Worm (Caenorhabditis elegans) whole organism, L4 larva: ENCODE data around the gene R07B7.9.
A peak's percentile ranks its signal among the peaks of the same experiment; 100 is the strongest.

Experiments used
- D1046.2 ChIP-seq: fragments of 200-800 bp; sonication (Bioruptor generic); IDR thresholded peaks from 2 replicates; pipeline ENCODE4 v1.3.6; 2022; ENCODE audit warnings: missing genetic modification characterization, missing compliant biosample characterization
- F10B5.3 ChIP-seq: sonication (generic microtip); optimal IDR thresholded peaks from 2 replicates; lab custom pipeline; 2016; ENCODE audit warnings: mild to moderate bottlenecking, missing genetic modification characterization, missing compliant biosample characterization
- T26A8.4 ChIP-seq: fragments of 200-800 bp; sonication (Bioruptor generic); IDR thresholded peaks from 2 replicates; pipeline ENCODE4 v1.3.6; 2022; ENCODE audit warnings: missing genetic modification characterization, missing compliant biosample characterization
- Y48G9A.11 ChIP-seq: fragments of 200-800 bp; sonication (Bioruptor generic); IDR thresholded peaks from 2 replicates; pipeline ENCODE4 v1.3.6; 2022; ENCODE audit warnings: missing genetic modification reagents, missing genetic modification characterization, missing compliant biosample characterization
- Y75B8A.6 ChIP-seq: fragments of 200-800 bp; sonication (Bioruptor generic); IDR thresholded peaks from 2 replicates; pipeline ENCODE4 v1.3.6; 2022; ENCODE audit warnings: missing genetic modification reagents, missing genetic modification characterization, missing compliant biosample characterization
- aha-1 ChIP-seq: fragments of 150-350 bp; peaks from one replicate; lab custom pipeline; 2014; ENCODE audit warnings: missing biosample characterization, missing genetic modification characterization
- ama-1 ChIP-seq: fragments of 150-350 bp; optimal IDR thresholded peaks from 2 replicates; lab custom pipeline; 2014; ENCODE audit warnings: inconsistent platforms, mixed read lengths
- ceh-32 ChIP-seq: sonication (generic microtip); optimal IDR thresholded peaks from 2 replicates; lab custom pipeline; 2016; ENCODE audit warnings: mild to moderate bottlenecking, missing genetic modification characterization, missing compliant biosample characterization; ENCODE audit not compliant: poor library complexity
- daf-16 ChIP-seq, 3 experiments: sonication (generic microtip); optimal IDR thresholded peaks; 2 replicates each; lab custom pipeline; 2016 to 2017; ENCODE audit warnings: missing genetic modification characterization in 3 of 3, missing genetic modification reagents in 3 of 3, mild to moderate bottlenecking in 2 of 3, missing compliant biosample characterization in 2 of 3, missing biosample characterization in 1 of 3, moderate library complexity in 1 of 3
- daf-19 ChIP-seq: fragments of 200-800 bp; sonication (Bioruptor generic); conservative IDR thresholded peaks from 2 replicates; pipeline ENCODE4 v1.3.6; 2022; ENCODE audit warnings: missing genetic modification characterization, missing compliant biosample characterization
- dmd-6 ChIP-seq: fragments of 200-800 bp; sonication (Bioruptor generic); IDR thresholded peaks from 2 replicates; pipeline ENCODE4 v1.3.6; 2022; ENCODE audit warnings: missing genetic modification reagents, missing genetic modification characterization, missing compliant biosample characterization
- dmd-8 ChIP-seq: fragments of 200-800 bp; sonication (Bioruptor generic); IDR thresholded peaks from 2 replicates; pipeline ENCODE4 v1.3.6; 2022; ENCODE audit warnings: missing genetic modification characterization, missing compliant biosample characterization
- dmd-9 ChIP-seq: fragments of 200-800 bp; sonication (Bioruptor generic); IDR thresholded peaks from 2 replicates; pipeline ENCODE4 v1.3.6; 2022; ENCODE audit warnings: missing genetic modification reagents, missing genetic modification characterization, missing compliant biosample characterization
- dve-1 ChIP-seq: sonication (generic microtip); optimal IDR thresholded peaks from 2 replicates; lab custom pipeline; 2017; ENCODE audit warnings: antibody characterized with exemption, mild to moderate bottlenecking, missing genetic modification characterization, missing compliant biosample characterization; ENCODE audit not compliant: insufficient read depth
- egl-27 ChIP-seq: sonication (generic microtip); optimal IDR thresholded peaks from 3 replicates; lab custom pipeline; 2017; ENCODE audit warnings: missing biosample characterization, missing genetic modification reagents, missing genetic modification characterization
- egl-43 ChIP-seq: fragments of 200-800 bp; sonication (Bioruptor generic); IDR thresholded peaks from 2 replicates; pipeline ENCODE4 v1.3.6; 2022; ENCODE audit warnings: missing genetic modification reagents, missing genetic modification characterization, missing compliant biosample characterization
- gei-8 ChIP-seq: fragments of 200-800 bp; sonication (Bioruptor generic); optimal IDR thresholded peaks from 2 replicates; lab custom pipeline; 2018; ENCODE audit warnings: mild to moderate bottlenecking, missing genetic modification characterization, missing compliant biosample characterization
- lin-13 ChIP-seq: fragments of 150-350 bp; optimal IDR thresholded peaks from 2 replicates; lab custom pipeline; 2014; ENCODE audit warnings: missing biosample characterization, missing genetic modification reagents, missing genetic modification characterization
- lin-38 ChIP-seq: fragments of 200-800 bp; sonication (Bioruptor generic); IDR thresholded peaks from 2 replicates; pipeline ENCODE4 v1.3.6; 2022; ENCODE audit warnings: missing genetic modification reagents, missing genetic modification characterization, missing compliant biosample characterization
- lsy-2 ChIP-seq, 2 experiments: fragments of 150-350 bp in 1 of 2; sonication (generic microtip) in 1 of 2; optimal IDR thresholded peaks; 2 replicates each; lab custom pipeline; 2014 to 2017; ENCODE audit warnings: missing biosample characterization in 2 of 2, missing genetic modification characterization in 2 of 2
- madf-5 ChIP-seq, 2 experiments: fragments of 200-800 bp; sonication (Bioruptor generic); IDR thresholded peaks; 2 replicates each; pipeline ENCODE4 v1.3.6; 2022; ENCODE audit warnings: missing compliant biosample characterization in 2 of 2, missing genetic modification characterization in 2 of 2
- mes-2 ChIP-seq: sonication (generic microtip); optimal IDR thresholded peaks from 2 replicates; lab custom pipeline; 2016; ENCODE audit warnings: missing genotype, mild to moderate bottlenecking, missing genetic modification characterization, missing compliant biosample characterization; ENCODE audit not compliant: poor library complexity, severe bottlenecking
- mxl-2 ChIP-seq: fragments of 200-800 bp; sonication (Bioruptor generic); conservative IDR thresholded peaks from 2 replicates; pipeline ENCODE4 v1.3.6; 2022; ENCODE audit warnings: missing genetic modification reagents, missing genetic modification characterization, missing compliant biosample characterization
- nhr-11 ChIP-seq: fragments of 150-350 bp; optimal IDR thresholded peaks from 2 replicates; lab custom pipeline; 2014; ENCODE audit warnings: missing biosample characterization, missing genetic modification characterization
- nhr-111 ChIP-seq: fragments of 200-800 bp; sonication (Bioruptor generic); optimal IDR thresholded peaks from 2 replicates; lab custom pipeline; 2018; ENCODE audit warnings: mild to moderate bottlenecking, missing genetic modification characterization, missing compliant biosample characterization
- nhr-41 ChIP-seq: fragments of 200-800 bp; sonication (Bioruptor generic); IDR thresholded peaks from 2 replicates; pipeline ENCODE4 v1.3.6; 2022; ENCODE audit warnings: missing genetic modification reagents, missing genetic modification characterization, missing compliant biosample characterization
- nhr-6 ChIP-seq: fragments of 150-350 bp; optimal IDR thresholded peaks from 2 replicates; lab custom pipeline; 2014; ENCODE audit warnings: missing biosample characterization, missing genetic modification characterization
- nhr-76 ChIP-seq: fragments of 150-350 bp; optimal IDR thresholded peaks from 2 replicates; lab custom pipeline; 2014; ENCODE audit warnings: missing biosample characterization, missing genetic modification characterization
- nhr-77 ChIP-seq: fragments of 150-350 bp; optimal IDR thresholded peaks from 2 replicates; lab custom pipeline; 2014; ENCODE audit warnings: missing biosample characterization, missing genetic modification characterization
- saeg-2 ChIP-seq: fragments of 200-800 bp; sonication (Bioruptor generic); IDR thresholded peaks from 2 replicates; pipeline ENCODE4 v1.3.6; 2022; ENCODE audit warnings: missing genetic modification reagents, missing genetic modification characterization, missing compliant biosample characterization
- sdz-12 ChIP-seq: fragments of 200-800 bp; sonication (Bioruptor generic); optimal IDR thresholded peaks from 2 replicates; lab custom pipeline; 2018; ENCODE audit warnings: mild to moderate bottlenecking, missing genetic modification characterization, missing compliant biosample characterization
- unc-62 ChIP-seq, 3 experiments: fragments of 150-350 bp in 1 of 3; sonication (generic microtip); optimal IDR thresholded peaks in 2 of 3; peaks in 1 of 3; 1 replicate in 1 of 3; 2 replicates in 2 of 3; lab custom pipeline; 2014 to 2017; ENCODE audit warnings: missing biosample characterization in 3 of 3, missing genetic modification characterization in 3 of 3, missing genetic modification reagents in 3 of 3, missing genotype in 1 of 3
- vab-7 ChIP-seq: fragments of 200-800 bp; sonication (Bioruptor generic); IDR thresholded peaks from 2 replicates; pipeline ENCODE4 v1.3.6; 2022; ENCODE audit warnings: missing genetic modification reagents, missing genetic modification characterization, missing compliant biosample characterization
- zfp-3 ChIP-seq: fragments of 200-800 bp; sonication (Bioruptor generic); conservative IDR thresholded peaks from 2 replicates; pipeline ENCODE4 v1.3.6; 2022; ENCODE audit warnings: missing genetic modification reagents, missing genetic modification characterization, missing compliant biosample characterization
- ztf-11 ChIP-seq: fragments of 150-350 bp; optimal IDR thresholded peaks from 2 replicates; lab custom pipeline; 2014; ENCODE audit warnings: missing biosample characterization, missing genetic modification characterization

Gene R07B7.9

ce11 chrV:12063036-12063435, 17.1 kb downstream of the R07B7.9 start, which contains the start of gene clh-6:
Gene clh-6, minus strand, starts transcription at chrV:12063368.
- peak in 1 of 2 experiments; percentile 50 for TF ChIP-seq lsy-2 (tag; optimal IDR thresholded peaks at IDR 0.05; lab: Kevin White, UChicago)
- TF ChIP-seq aha-1 (tag; lab: Kevin White, UChicago) = peak; percentile 87
- TF ChIP-seq nhr-6 (tag; lab: Kevin White, UChicago) = peak; percentile 15
- no peak for TF ChIP-seq daf-16 (GFP tag; optimal IDR thresholded peaks at IDR 0.05; lab: Kevin White, UChicago)
- TF ChIP-seq daf-16 (tag; optimal IDR thresholded peaks at IDR 0.05; lab: Kevin White, UChicago) = peak; percentile 27
- TF ChIP-seq D1046.2 (GFP tag; lab: Robert Waterston, UW) = 0 out of 2 replicates have a peak, but pooled peaks have one; percentile 66
- no peak for TF ChIP-seq sdz-12 (GFP tag; lab: Kevin White, UChicago)
- no peak for TF ChIP-seq vab-7 (GFP tag; lab: Robert Waterston, UW)
- peak; percentile 2 for TF ChIP-seq mes-2 (tag; lab: Kevin White, UChicago)
- peak; percentile 24 for TF ChIP-seq dve-1 (tag; lab: Kevin White, UChicago)
- TF ChIP-seq ama-1 = peak; percentile 71
- TF ChIP-seq Y48G9A.11 (GFP tag; lab: Robert Waterston, UW) = peak; percentile 23; the same call in 1 of the 2 replicates
- TF ChIP-seq lin-13 = peak; percentile 25
- no peak for TF ChIP-seq nhr-11 (tag; lab: Kevin White, UChicago)
- no peak for TF ChIP-seq ceh-32 (tag; lab: Kevin White, UChicago)
- TF ChIP-seq zfp-3 (GFP tag; lab: Robert Waterston, UW) = 0 out of 2 replicates have a peak, but pooled peaks have one; percentile 43
- 0 out of 2 replicates have a peak, but pooled peaks have one; percentile 36 for TF ChIP-seq T26A8.4 (GFP tag; lab: Robert Waterston, UW)
- TF ChIP-seq lin-38 (GFP tag; lab: Robert Waterston, UW) = peak; percentile 44
- 0 out of 2 replicates have a peak, but pooled peaks have one; percentile 34 for TF ChIP-seq egl-43 (GFP tag; lab: Robert Waterston, UW)

ce11 chrV:12059719-12060118, 20.5 kb downstream of the R07B7.9 start, which contains the start of gene R07B7.2:
Gene R07B7.2, minus strand, starts transcription at chrV:12059753.
- TF ChIP-seq gei-8 (GFP tag; lab: Kevin White, UChicago) (no peak), daf-19 (GFP tag; lab: Robert Waterston, UW) (no peak), nhr-111 (GFP tag; lab: Kevin White, UChicago) (no peak), dmd-6 (no peak)

ce11 chrV:12053598-12053997, 26.6 kb downstream of the R07B7.9 start, which contains the start of gene F10C2.7:
Gene F10C2.7, plus strand, starts transcription at chrV:12053898.
- no peak for TF ChIP-seq nhr-76 (tag; lab: Kevin White, UChicago)
- TF ChIP-seq F10B5.3 (tag; lab: Kevin White, UChicago) = no peak
- TF ChIP-seq dmd-8 (GFP tag; lab: Robert Waterston, UW) = no peak
- TF ChIP-seq D1046.2 (GFP tag; lab: Robert Waterston, UW) = no peak
- no peak for TF ChIP-seq mxl-2 (GFP tag; lab: Robert Waterston, UW)
- TF ChIP-seq Y75B8A.6 (GFP tag; lab: Robert Waterston, UW) = no peak
- TF ChIP-seq nhr-77 (tag; lab: Kevin White, UChicago) = no peak

- TF ChIP-seq unc-62 (GFP tag; optimal IDR thresholded peaks at IDR 0.05 in 1 of 2; lab: Kevin White, UChicago) (peak in 1 of 2 experiments; percentile 37), unc-62 (tag; optimal IDR thresholded peaks at IDR 0.05; lab: Kevin White, UChicago) (no peak), dmd-6 (no peak)
- TF ChIP-seq, all 104 proteins: peak for 1
Measured at ce11 chrV:12048445-12048844, 31.7 kb downstream of the R07B7.9 start, which contains the start of gene dars-2. Gene dars-2, plus strand, starts transcription at chrV:12048745.

- TF ChIP-seq dmd-9 (GFP tag; lab: Robert Waterston, UW) (no peak), vab-7 (GFP tag; lab: Robert Waterston, UW) (no peak), saeg-2 (GFP tag; lab: Robert Waterston, UW) (no peak), madf-5 (GFP tag; IDR thresholded peaks at IDR 0.05; lab: Robert Waterston, UW) (no peak), egl-27 (tag; lab: Kevin White, UChicago) (no peak), nhr-41 (GFP tag; lab: Robert Waterston, UW) (no peak), ztf-11 (tag; lab: Kevin White, UChicago) (no peak), Y48G9A.11 (GFP tag; lab: Robert Waterston, UW) (no peak)
Measured at ce11 chrV:12047735-12048134, 32.4 kb downstream of the R07B7.9 start.
